Fruit fly (Drosophila melanogaster) whole organism, embryonic: ENCODE measurements around the gene LeuRS-m.

Source experiments
- CG1024 ChIP-seq: fragments of 200-800 bp; sonication (Bioruptor generic); IDR thresholded peaks from 2 replicates; pipeline ENCODE4 v1.3.6; 2022; ENCODE audit warnings: missing biosample characterization, missing genetic modification characterization
- CG11085 ChIP-seq: fragments of 200-800 bp; sonication (Bioruptor generic); IDR thresholded peaks from 2 replicates; pipeline ENCODE4 v1.3.6; 2022; ENCODE audit warnings: missing biosample characterization, missing genetic modification characterization
- CG11723 ChIP-seq: fragments of 200-800 bp; sonication (Bioruptor generic); optimal IDR thresholded peaks from 2 replicates; lab custom pipeline; 2017; ENCODE audit warnings: missing biosample characterization, mild to moderate bottlenecking, missing genetic modification characterization
- CG13287 ChIP-seq: fragments of 200-800 bp; sonication (Bioruptor generic); IDR thresholded peaks from 2 replicates; pipeline ENCODE4 v1.3.6; 2022; ENCODE audit warnings: missing biosample characterization, missing genetic modification characterization; ENCODE audit not compliant: partially characterized antibody
- CG15479 ChIP-seq: fragments of 200-800 bp; sonication (Bioruptor generic); optimal IDR thresholded peaks from 3 replicates; lab custom pipeline; 2019; ENCODE audit warnings: missing biosample characterization, mild to moderate bottlenecking, missing genetic modification characterization, moderate library complexity
- CG17568 ChIP-seq: fragments of 200-800 bp; sonication (Bioruptor generic); optimal IDR thresholded peaks from 2 replicates; lab custom pipeline; 2018; ENCODE audit warnings: missing biosample characterization, mild to moderate bottlenecking, missing genetic modification characterization, moderate library complexity
- CG18476 ChIP-seq: fragments of 200-800 bp; sonication (Bioruptor generic); optimal IDR thresholded peaks from 2 replicates; lab custom pipeline; 2016; ENCODE audit warnings: missing biosample characterization, mild to moderate bottlenecking, missing genetic modification characterization
- CG2202 ChIP-seq: fragments of 200-800 bp; sonication (Bioruptor generic); optimal IDR thresholded peaks from 2 replicates; lab custom pipeline; 2018; ENCODE audit warnings: missing biosample characterization, mild to moderate bottlenecking, missing genetic modification characterization
- CG32532 ChIP-seq: fragments of 200-800 bp; sonication (Bioruptor generic); IDR thresholded peaks from 2 replicates; pipeline ENCODE4 v1.3.6; 2022; ENCODE audit warnings: missing biosample characterization, missing genetic modification characterization
- CG34376 ChIP-seq: fragments of 200-800 bp; sonication (Bioruptor generic); optimal IDR thresholded peaks from 2 replicates; lab custom pipeline; 2018; ENCODE audit warnings: missing biosample characterization, mild to moderate bottlenecking, missing genetic modification characterization
- CG34422 ChIP-seq: fragments of 200-800 bp; sonication (Bioruptor generic); IDR thresholded peaks from 3 replicates; pipeline ENCODE4 v1.3.6; 2022; ENCODE audit warnings: missing biosample characterization, missing genetic modification characterization
- CG3847 ChIP-seq: fragments of 200-800 bp; sonication (Bioruptor generic); IDR thresholded peaks from 2 replicates; pipeline ENCODE4 v1.3.6; 2022; ENCODE audit warnings: missing biosample characterization, missing genetic modification characterization
- CG4282 ChIP-seq: fragments of 200-800 bp; sonication (Bioruptor generic); optimal IDR thresholded peaks from 2 replicates; lab custom pipeline; 2016; ENCODE audit warnings: missing biosample characterization, missing genetic modification characterization
- CG5180 ChIP-seq: fragments of 200-800 bp; sonication (Bioruptor generic); optimal IDR thresholded peaks from 3 replicates; lab custom pipeline; 2017; ENCODE audit warnings: missing biosample characterization, missing genetic modification characterization, mild to moderate bottlenecking, moderate library complexity, missing genetic modification reagents
- CG7839 ChIP-seq: fragments of 200-800 bp; sonication (Bioruptor generic); optimal IDR thresholded peaks from 3 replicates; lab custom pipeline; 2018; ENCODE audit warnings: missing biosample characterization, mild to moderate bottlenecking, missing genetic modification characterization, moderate library complexity
- CG8359 ChIP-seq: fragments of 200-800 bp; sonication (Bioruptor generic); optimal IDR thresholded peaks from 2 replicates; lab custom pipeline; 2017; ENCODE audit warnings: missing biosample characterization, mild to moderate bottlenecking, missing genetic modification characterization, borderline replicate concordance
- Camta ChIP-seq: fragments of 200-800 bp; sonication (Bioruptor generic); optimal IDR thresholded peaks from 2 replicates; lab custom pipeline; 2016; ENCODE audit warnings: missing biosample characterization, missing genetic modification characterization
- CoRest ChIP-seq: fragments of 200-800 bp; sonication (Bioruptor generic); optimal IDR thresholded peaks from 3 replicates; lab custom pipeline; 2018; ENCODE audit warnings: missing biosample characterization, mild to moderate bottlenecking, missing genetic modification characterization, moderate library complexity
- Dek ChIP-seq: fragments of 200-800 bp; sonication (Bioruptor generic); optimal IDR thresholded peaks from 3 replicates; lab custom pipeline; 2019; ENCODE audit warnings: missing biosample characterization, mild to moderate bottlenecking, missing genetic modification characterization, moderate library complexity
- Dip3 ChIP-seq: fragments of 200-800 bp; sonication (Bioruptor generic); optimal IDR thresholded peaks from 3 replicates; lab custom pipeline; 2016; ENCODE audit warnings: missing biosample characterization, missing genetic modification characterization
- Doc2 ChIP-seq: fragments of 200-800 bp; sonication (Bioruptor generic); IDR thresholded peaks from 2 replicates; pipeline ENCODE4 v1.3.6; 2022; ENCODE audit warnings: missing biosample characterization, missing genetic modification characterization
- Ets65A ChIP-seq: fragments of 200-800 bp; sonication (Bioruptor generic); peaks from one replicate; lab custom pipeline; 2016; ENCODE audit warnings: missing biosample characterization, missing genetic modification characterization
- HmgD ChIP-seq: fragments of 200-800 bp; sonication (Bioruptor generic); optimal IDR thresholded peaks from 3 replicates; lab custom pipeline; 2016; ENCODE audit warnings: missing biosample characterization, missing genetic modification characterization
- Hr39 ChIP-seq: fragments of >200 bp; optimal IDR thresholded peaks from 2 replicates; lab custom pipeline; 2017
- Hsf ChIP-seq: fragments of 200-800 bp; sonication (Bioruptor generic); optimal IDR thresholded peaks from 3 replicates; lab custom pipeline; 2016; ENCODE audit warnings: missing biosample characterization, missing genetic modification characterization
- MESR4 ChIP-seq: fragments of 200-800 bp; sonication (Bioruptor generic); optimal IDR thresholded peaks from 2 replicates; lab custom pipeline; 2018; ENCODE audit warnings: missing biosample characterization, mild to moderate bottlenecking, missing genetic modification characterization, moderate library complexity
- Myb ChIP-seq: fragments of 200-800 bp; sonication (Bioruptor generic); optimal IDR thresholded peaks from 2 replicates; lab custom pipeline; 2016; ENCODE audit warnings: missing biosample characterization, missing genetic modification characterization
- Oaz ChIP-seq: fragments of 200-800 bp; sonication (Bioruptor generic); IDR thresholded peaks from 2 replicates; pipeline ENCODE4 v1.3.6; 2022; ENCODE audit warnings: missing biosample characterization, missing genetic modification characterization
- Poxn ChIP-seq: fragments of 200-800 bp; sonication (Bioruptor generic); IDR thresholded peaks from 2 replicates; pipeline ENCODE4 v1.3.6; 2022; ENCODE audit warnings: missing biosample characterization, missing genetic modification characterization
- Sox102F ChIP-seq: fragments of 200-800 bp; sonication (Bioruptor generic); optimal IDR thresholded peaks from 2 replicates; lab custom pipeline; 2018; ENCODE audit warnings: missing biosample characterization, mild to moderate bottlenecking, missing genetic modification characterization, moderate library complexity
- Trl ChIP-seq, 3 experiments: fragments of >200 bp in 2 of 3; fragments of 200-800 bp in 1 of 3; sonication (Bioruptor generic) in 1 of 3; optimal IDR thresholded peaks; 2 replicates in 1 of 3; 3 replicates in 2 of 3; lab custom pipeline; 2016 to 2017; ENCODE audit warnings: missing biosample characterization in 1 of 3, missing genetic modification characterization in 1 of 3
- abd-A ChIP-seq: fragments of 200-800 bp; sonication (Bioruptor generic); optimal IDR thresholded peaks from 3 replicates; lab custom pipeline; 2019; ENCODE audit warnings: missing biosample characterization, mild to moderate bottlenecking, missing genetic modification characterization, moderate library complexity
- bigmax ChIP-seq: fragments of 200-800 bp; sonication (Bioruptor generic); optimal IDR thresholded peaks from 2 replicates; lab custom pipeline; 2018; ENCODE audit warnings: missing biosample characterization, mild to moderate bottlenecking, missing genetic modification characterization
- br ChIP-seq: fragments of >200 bp; optimal IDR thresholded peaks from 2 replicates; lab custom pipeline; 2017
- crol ChIP-seq: fragments of 200-800 bp; sonication (Bioruptor generic); IDR thresholded peaks from 2 replicates; pipeline ENCODE4 v1.3.6; 2022; ENCODE audit warnings: missing biosample characterization, missing genetic modification characterization
- dan ChIP-seq: fragments of 200-800 bp; sonication (Bioruptor generic); IDR thresholded peaks from 2 replicates; pipeline ENCODE4 v1.3.6; 2022; ENCODE audit warnings: missing biosample characterization, missing genetic modification characterization
- grau ChIP-seq: fragments of 200-800 bp; optimal IDR thresholded peaks from 3 replicates; lab custom pipeline; 2019; ENCODE audit warnings: missing biosample characterization, mild to moderate bottlenecking, missing genetic modification characterization, moderate library complexity
- gt ChIP-seq: fragments of 200-800 bp; sonication (Bioruptor generic); IDR thresholded peaks from 2 replicates; pipeline ENCODE4 v1.3.6; 2022; ENCODE audit warnings: missing biosample characterization, missing genetic modification characterization
- hth ChIP-seq: fragments of >200 bp; optimal IDR thresholded peaks from 2 replicates; lab custom pipeline; 2017; ENCODE audit warnings: inconsistent platforms
- lola ChIP-seq, 3 experiments: fragments of >200 bp in 2 of 3; fragments of 200-800 bp in 1 of 3; sonication (Bioruptor generic) in 1 of 3; optimal IDR thresholded peaks; 2 replicates each; lab custom pipeline; 2017 to 2019; ENCODE audit warnings: missing biosample characterization in 3 of 3, missing genetic modification characterization in 3 of 3, mild to moderate bottlenecking in 1 of 3, moderate library complexity in 1 of 3
- mam ChIP-seq: fragments of 200-800 bp; sonication (Bioruptor generic); optimal IDR thresholded peaks from 3 replicates; lab custom pipeline; 2016; ENCODE audit warnings: missing biosample characterization, missing genetic modification characterization
- nerfin-1 ChIP-seq: fragments of 200-800 bp; sonication (Bioruptor generic); optimal IDR thresholded peaks from 3 replicates; lab custom pipeline; 2019; ENCODE audit warnings: missing biosample characterization, mild to moderate bottlenecking, missing genetic modification characterization, moderate library complexity
- pita ChIP-seq: fragments of 200-800 bp; sonication (Bioruptor generic); optimal IDR thresholded peaks from 2 replicates; lab custom pipeline; 2017; ENCODE audit warnings: missing biosample characterization, mild to moderate bottlenecking, missing genetic modification characterization
- repo ChIP-seq: fragments of 200-800 bp; sonication (Bioruptor generic); optimal IDR thresholded peaks from 2 replicates; lab custom pipeline; 2016; ENCODE audit warnings: missing biosample characterization, missing genetic modification characterization
- scrt ChIP-seq: fragments of 200-800 bp; sonication (Bioruptor generic); optimal IDR thresholded peaks from 2 replicates; lab custom pipeline; 2018; ENCODE audit warnings: missing biosample characterization, mild to moderate bottlenecking, missing genetic modification characterization, moderate library complexity
- sr ChIP-seq: fragments of 200-800 bp; sonication (Bioruptor generic); IDR thresholded peaks from 3 replicates; pipeline ENCODE4 v1.3.6; 2022; ENCODE audit warnings: missing biosample characterization, missing genetic modification characterization
- tap ChIP-seq: fragments of 200-800 bp; optimal IDR thresholded peaks from 3 replicates; lab custom pipeline; 2019; ENCODE audit warnings: missing biosample characterization, mild to moderate bottlenecking, missing genetic modification characterization, moderate library complexity
- tup ChIP-seq: fragments of 200-800 bp; sonication (Bioruptor generic); optimal IDR thresholded peaks from 2 replicates; lab custom pipeline; 2016; ENCODE audit warnings: missing biosample characterization, mild to moderate bottlenecking, missing genetic modification characterization, moderate library complexity
- tx ChIP-seq: fragments of 200-800 bp; sonication (Bioruptor generic); optimal IDR thresholded peaks from 2 replicates; lab custom pipeline; 2016; ENCODE audit warnings: missing biosample characterization, missing genetic modification characterization
- yki ChIP-seq: fragments of >200 bp; optimal IDR thresholded peaks from 3 replicates; lab custom pipeline; 2018

The LeuRS-m gene

DNA sequence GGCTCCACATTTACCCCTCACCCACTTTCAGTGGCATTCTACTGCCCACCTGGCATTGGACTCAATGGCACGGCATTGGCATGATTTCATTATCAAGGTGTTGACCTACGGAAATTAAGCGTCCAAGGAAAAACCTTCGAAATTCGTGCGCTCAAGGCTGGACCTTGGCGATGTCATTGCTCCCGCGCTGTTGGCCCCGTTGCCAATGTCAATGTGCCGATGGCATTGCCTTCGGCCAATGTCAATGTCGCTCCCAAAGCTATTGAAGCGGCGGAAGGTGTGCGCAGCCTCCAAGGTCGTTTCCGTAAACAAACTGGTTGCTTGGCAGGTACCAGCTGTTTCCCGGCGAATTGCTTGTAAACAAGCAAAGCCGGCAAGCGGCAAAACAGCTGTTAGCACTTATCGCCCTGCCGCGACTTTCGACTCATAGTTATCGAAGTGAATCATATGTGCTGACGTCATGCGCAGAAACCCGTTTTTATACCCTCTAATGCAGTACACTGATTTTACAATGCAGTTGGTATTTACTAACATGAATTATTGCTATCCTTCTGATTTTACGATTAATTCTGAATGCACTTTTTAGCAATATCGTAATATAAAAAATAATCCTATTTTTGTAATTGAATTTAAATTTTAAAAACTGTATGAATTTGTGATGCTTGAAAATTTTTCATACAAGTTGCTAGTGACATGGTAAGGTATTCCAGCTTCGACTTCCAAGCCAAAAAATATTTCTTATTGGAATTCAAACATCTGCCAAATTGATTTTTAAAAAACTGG, 1.1 kb upstream of the LeuRS-m start (continued):
- no peak for TF ChIP-seq Trl (optimal IDR thresholded peaks at IDR 0.05; lab: Kevin White, UChicago)
- peak; percentile 89 for TF ChIP-seq Trl (GFP tag; optimal IDR thresholded peaks at IDR 0.05; lab: Kevin White, UChicago)
- TF ChIP-seq Hsf (GFP tag; lab: Kevin White, UChicago), result peak; percentile 96
- TF ChIP-seq bigmax (GFP tag; lab: Kevin White, UChicago), result peak; percentile 49
- peak; percentile 95 for TF ChIP-seq grau (tag; lab: Kevin White, UChicago)
- TF ChIP-seq CG11723 (GFP tag; lab: Kevin White, UChicago), result peak; percentile 88
- peak; percentile 92 for TF ChIP-seq Dip3 (GFP tag; lab: Kevin White, UChicago)
- TF ChIP-seq yki, result no peak
- peak; percentile 95 for TF ChIP-seq Sox102F
- peak; percentile 83 for TF ChIP-seq dan (GFP tag; lab: Robert Waterston, UW)
- no peak for TF ChIP-seq br
- peak; percentile 56 for TF ChIP-seq HmgD
- peak; percentile 94 for TF ChIP-seq CG18476 (GFP tag; lab: Kevin White, UChicago)
- TF ChIP-seq CG32532 (GFP tag; lab: Robert Waterston, UW), result peak; percentile 98
- peak; percentile 77; the same call in 1 of the 3 replicates for TF ChIP-seq sr (GFP tag; lab: Robert Waterston, UW)
- TF ChIP-seq abd-A, result no peak
- peak; percentile 48 for TF ChIP-seq CG4282 (GFP tag; lab: Kevin White, UChicago)
- TF ChIP-seq nerfin-1 (tag; lab: Kevin White, UChicago), result peak; percentile 93
- TF ChIP-seq CG11085 (GFP tag; lab: Robert Waterston, UW), result peak; percentile 93
- TF ChIP-seq Camta (GFP tag; lab: Kevin White, UChicago), result peak; percentile 90
- peak; percentile 97 for TF ChIP-seq CG3847 (GFP tag; lab: Robert Waterston, UW)
- peak; percentile 96 for TF ChIP-seq scrt (GFP tag; lab: Kevin White, UChicago)
- TF ChIP-seq tx (GFP tag; lab: Kevin White, UChicago), result peak; percentile 81
- peak; percentile 97 for TF ChIP-seq CoRest (tag; lab: Kevin White, UChicago)
- TF ChIP-seq Myb, result no peak
- peak; percentile 94 for TF ChIP-seq mam
- TF ChIP-seq CG13287 (GFP tag; lab: Robert Waterston, UW), result peak; percentile 83
- no peak for TF ChIP-seq CG17568 (GFP tag; lab: Kevin White, UChicago)
- TF ChIP-seq hth (lab: Kevin White, UChicago), result no peak
- TF ChIP-seq CG34376 (GFP tag; lab: Kevin White, UChicago), result peak; percentile 77
- TF ChIP-seq CG34422 (GFP tag; lab: Robert Waterston, UW), result peak; percentile 99
- TF ChIP-seq gt (GFP tag; lab: Robert Waterston, UW), result peak; percentile 89
- peak; percentile 88 for TF ChIP-seq tup
- peak; percentile 25 for TF ChIP-seq CG15479 (GFP tag; lab: Kevin White, UChicago)
- peak; percentile 79 for TF ChIP-seq CG5180
- peak; percentile 77 for TF ChIP-seq Doc2 (GFP tag; lab: Robert Waterston, UW)
- peak; percentile 93 for TF ChIP-seq tap (tag; lab: Kevin White, UChicago)
- peak; percentile 79 for TF ChIP-seq repo (GFP tag; lab: Kevin White, UChicago)
- TF ChIP-seq Dek, result peak; percentile 92
- no peak for TF ChIP-seq pita (GFP tag; lab: Kevin White, UChicago)
- peak; percentile 46 for TF ChIP-seq crol (GFP tag; lab: Robert Waterston, UW)
- no peak for TF ChIP-seq lola (GFP tag; optimal IDR thresholded peaks at IDR 0.05; lab: Kevin White, UChicago)
- TF ChIP-seq Poxn (GFP tag; lab: Robert Waterston, UW), result peak; percentile 87
- peak; percentile 85 for TF ChIP-seq CG8359 (GFP tag; lab: Kevin White, UChicago)
- TF ChIP-seq MESR4 (GFP tag; lab: Kevin White, UChicago), result peak; percentile 67
- TF ChIP-seq CG7839 (tag; lab: Kevin White, UChicago), result peak; percentile 97
- no peak for TF ChIP-seq Hr39 (lab: Kevin White, UChicago)
- TF ChIP-seq Ets65A (GFP tag; lab: Kevin White, UChicago), result peak; percentile 93
- TF ChIP-seq CG2202 (tag; lab: Kevin White, UChicago), result peak; percentile 89
- peak; percentile 92 for TF ChIP-seq CG1024 (GFP tag; lab: Robert Waterston, UW)
- peak; percentile 92 for TF ChIP-seq Oaz
